Worm (Caenorhabditis elegans): ENCODE measurements around the gene C09E7.7.
A peak's percentile ranks its signal among the peaks of the same experiment; 100 is the strongest.

C09E7.7 gene

DNA sequence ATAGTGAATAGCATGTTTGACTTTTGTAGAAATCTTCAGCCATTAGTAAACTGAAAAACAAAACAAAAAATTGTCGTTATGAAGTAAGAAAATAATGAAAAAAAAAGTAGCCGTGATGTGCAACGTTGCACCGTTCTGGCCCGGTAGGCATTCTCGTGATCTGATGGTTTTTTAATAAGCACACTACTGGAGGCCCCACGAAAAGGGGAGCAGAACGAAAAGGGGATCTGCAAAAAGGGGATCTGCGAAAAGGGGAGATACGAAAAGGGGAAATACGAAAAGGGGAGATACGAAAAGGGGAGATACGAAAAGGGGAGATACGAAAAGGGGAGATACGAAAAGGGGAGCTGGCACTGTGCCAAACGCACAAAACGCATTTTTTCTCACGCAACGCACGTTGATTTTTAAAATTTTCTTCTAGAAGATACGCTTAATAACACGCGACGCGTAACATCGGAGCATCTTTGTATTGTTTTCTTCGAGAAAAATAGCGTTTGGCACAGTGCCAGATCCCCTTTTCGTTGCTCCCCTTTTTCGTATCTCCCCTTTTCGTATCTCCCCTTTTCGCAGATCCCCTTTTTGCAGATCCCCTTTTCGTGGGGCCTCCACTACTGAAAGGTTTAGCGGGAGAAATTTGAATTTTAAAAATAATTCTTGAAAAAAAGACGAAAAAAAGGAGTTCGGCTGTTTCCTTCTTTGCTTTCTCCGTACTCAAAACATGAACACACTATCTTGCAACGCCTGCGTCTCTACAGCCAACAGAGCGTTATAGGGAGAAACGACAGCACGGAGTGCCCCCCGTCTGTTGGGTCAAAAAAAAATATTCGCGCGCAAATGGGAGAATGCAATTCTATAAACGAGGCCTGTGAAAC is at the start of gene C09E7.7 (continued):
- peak; percentile 95 for TF ChIP-seq aha-1 (tag)
- peak; percentile 58 for TF ChIP-seq F37D6.2 (tag; optimal IDR thresholded peaks at IDR 0.05)
- TF ChIP-seq dve-1 (tag; optimal IDR thresholded peaks at IDR 0.05; ENCODE audit: insufficient read depth) = peak; percentile 7
- peak; percentile 14 for TF ChIP-seq nhr-102 (tag; optimal IDR thresholded peaks at IDR 0.05)
- peak; percentile 55 for TF ChIP-seq hlh-30 (tag; optimal IDR thresholded peaks at IDR 0.05; ENCODE audit: insufficient read depth)

DNA sequence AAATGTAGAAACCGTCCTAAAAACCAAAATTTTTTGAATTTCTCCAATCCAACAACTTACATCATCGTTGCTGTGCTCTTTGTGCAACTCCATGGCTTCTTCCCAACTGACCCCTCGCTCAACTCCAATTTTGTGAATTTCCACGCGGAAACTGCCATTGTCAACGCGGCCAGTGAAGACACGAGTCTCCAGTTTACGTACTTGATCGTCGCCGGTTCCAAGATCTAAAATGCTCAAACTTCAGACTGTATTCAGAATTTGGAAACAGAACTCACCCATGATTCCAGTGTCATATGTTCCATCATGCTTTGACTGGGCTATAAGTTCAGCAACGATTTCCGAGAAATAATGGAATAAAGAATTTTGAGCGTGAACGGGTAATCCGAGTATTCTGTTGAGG is 43.0 kb upstream of the C09E7.7 start:
- TF ChIP-seq ceh-44 (GFP tag; IDR thresholded peaks at IDR 0.05) (no peak), unc-62 (GFP tag; optimal IDR thresholded peaks at IDR 0.05 in 1 of 2) (peak in 1 of 2 experiments; percentile 71), unc-62 (tag; optimal IDR thresholded peaks at IDR 0.05) (no peak), aha-1 (tag) (peak; percentile 69)

DNA sequence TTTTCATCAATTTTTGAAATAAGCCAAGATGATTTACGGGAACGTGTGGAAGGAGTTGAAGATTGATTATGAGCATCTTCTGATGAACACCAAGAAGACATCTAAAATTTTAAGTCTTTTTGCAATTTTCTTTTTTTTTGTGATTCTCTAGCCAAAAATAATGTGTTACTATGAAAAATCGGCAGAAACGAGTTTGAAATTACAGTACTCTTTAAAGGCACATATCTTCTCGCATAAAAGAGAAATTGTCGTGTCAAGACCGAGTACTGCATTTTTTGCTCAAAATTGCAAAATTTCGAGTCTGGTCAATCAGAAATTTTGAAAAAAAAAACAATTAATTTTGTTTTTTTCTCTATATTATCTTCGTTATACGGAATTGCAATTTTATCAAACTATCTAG is 41.0 kb upstream of the C09E7.7 start, which contains the start of gene F20H11.1:
TSS of gene F20H11.1 (minus strand) at position 101 of the 400 bp plus-strand sequence.
- TF ChIP-seq dve-1 (tag; optimal IDR thresholded peaks at IDR 0.05; ENCODE audit: insufficient read depth) (no peak), tag-97 (GFP tag; IDR thresholded peaks at IDR 0.05) (no peak)

DNA sequence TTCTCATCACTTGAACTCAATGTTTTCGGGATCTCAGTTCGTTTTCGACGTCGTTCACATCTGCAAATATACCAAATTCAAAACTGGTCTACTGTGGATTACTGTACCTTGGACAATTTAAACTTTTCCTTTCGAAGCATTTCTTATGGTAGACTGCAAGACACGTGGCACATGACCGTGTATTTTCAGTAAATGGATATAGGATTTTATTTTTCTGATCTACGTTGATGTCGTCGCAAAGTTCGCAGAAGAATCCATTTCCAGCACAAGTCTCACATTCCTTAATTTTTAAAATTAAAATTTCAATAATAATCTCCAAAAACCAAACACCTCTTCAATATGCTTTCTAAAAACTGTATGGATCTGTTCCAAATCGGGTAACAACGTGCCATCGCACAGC is 38.5 kb upstream of the C09E7.7 start:
- TF ChIP-seq unc-62 (GFP tag; optimal IDR thresholded peaks at IDR 0.05 in 1 of 2) = peak in 1 of 2 experiments; percentile 92
- no peak for TF ChIP-seq unc-62 (tag; optimal IDR thresholded peaks at IDR 0.05)
- TF ChIP-seq nhr-77 (tag; optimal IDR thresholded peaks at IDR 0.05) = no peak

DNA sequence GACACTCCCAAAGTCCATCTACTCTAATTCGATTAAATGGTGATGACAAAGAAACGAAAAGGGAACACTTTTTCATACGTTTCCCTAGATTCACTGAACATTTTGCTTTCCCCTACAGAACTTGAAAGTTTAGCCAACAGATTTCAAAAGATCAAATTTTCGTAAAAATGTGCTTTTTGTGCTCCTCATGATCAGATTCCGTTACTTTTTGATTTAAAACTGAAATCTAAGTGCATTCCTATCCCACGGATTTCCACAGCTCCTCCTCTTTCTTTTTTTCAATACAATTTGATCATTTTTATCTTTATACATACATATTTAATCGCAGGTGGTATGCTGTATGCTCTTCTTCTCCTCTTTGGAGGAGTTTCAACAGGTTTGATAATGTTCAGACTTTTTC is 36.5 kb upstream of the C09E7.7 start, which contains the start of gene ddo-3:
TSS of gene ddo-3 (plus strand) at position 301 of the 400 bp plus-strand sequence.
- TF ChIP-seq set-16 (GFP tag; IDR thresholded peaks at IDR 0.05) (no peak), vab-7 (GFP tag; IDR thresholded peaks at IDR 0.05) (no peak), pqm-1 (tag; optimal IDR thresholded peaks at IDR 0.05) (no peak), lin-39 (tag; optimal IDR thresholded peaks at IDR 0.05) (no peak), nhr-102 (tag; optimal IDR thresholded peaks at IDR 0.05) (no peak), ztf-7 (tag; optimal IDR thresholded peaks at IDR 0.05) (no peak), aly-2 (tag; optimal IDR thresholded peaks at IDR 0.05) (no peak), saeg-2 (GFP tag; IDR thresholded peaks at IDR 0.05) (no peak), hlh-30 (tag; optimal IDR thresholded peaks at IDR 0.05; ENCODE audit: insufficient read depth) (no peak), ceh-32 (tag; optimal IDR thresholded peaks at IDR 0.05; ENCODE audit: poor library complexity) (no peak), lin-29 (GFP tag; IDR thresholded peaks at IDR 0.05) (no peak), duxl-1 (tag; optimal IDR thresholded peaks at IDR 0.05; ENCODE audit: poor library complexity) (no peak), lim-7 (GFP tag; IDR thresholded peaks at IDR 0.05) (no peak), daf-8 (GFP tag; IDR thresholded peaks at IDR 0.05) (no peak)

DNA sequence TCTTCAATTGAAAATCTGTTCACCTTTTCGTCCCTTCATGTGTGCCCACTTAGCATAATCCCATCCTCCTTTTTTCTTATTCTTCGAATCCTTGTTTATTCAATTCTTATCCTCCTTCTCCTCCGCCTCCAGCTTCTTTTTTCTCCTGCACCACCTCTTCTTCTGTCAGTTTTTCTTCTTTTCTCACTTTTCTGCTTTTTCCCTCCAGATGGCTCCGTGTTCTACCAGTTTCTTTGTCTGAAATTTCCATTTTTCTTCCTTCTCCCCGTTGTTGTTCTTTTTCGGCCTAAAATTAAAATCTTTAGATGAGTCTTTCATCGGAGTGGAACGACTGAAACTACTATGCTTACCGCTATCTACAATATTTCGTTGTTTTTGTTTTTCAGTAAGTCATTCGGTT is 30.5 kb upstream of the C09E7.7 start, which contains the start of gene acr-21:
TSS of gene acr-21 (plus strand) at position 301 of the 400 bp plus-strand sequence.
- peak; percentile 3 for TF ChIP-seq fkh-10 (GFP tag; optimal IDR thresholded peaks at IDR 0.05)
- TF ChIP-seq F37D6.2 (tag; optimal IDR thresholded peaks at IDR 0.05) = no peak

DNA sequence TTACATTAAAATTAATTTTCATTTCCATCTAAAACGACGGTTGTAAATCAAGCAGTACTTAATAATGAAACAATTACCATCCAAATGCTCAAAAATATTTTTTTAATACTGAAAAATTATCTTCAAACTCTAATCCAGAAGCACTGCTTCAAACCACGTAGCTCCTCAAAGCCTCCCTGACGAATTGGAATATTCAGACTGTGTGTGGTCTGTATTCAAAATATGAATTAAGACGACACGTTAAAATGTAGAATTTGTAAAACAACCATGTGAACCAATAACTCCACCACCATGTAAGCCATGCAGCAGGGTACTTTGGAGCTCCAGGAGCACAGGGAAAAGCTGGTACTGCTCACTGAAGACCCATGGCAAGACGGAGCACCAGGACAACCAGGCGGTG is 28.4 kb upstream of the C09E7.7 start, which contains the start of gene F27B3.8:
TSS of gene F27B3.8 (plus strand) at position 301 of the 400 bp plus-strand sequence.
- no peak for TF ChIP-seq dmd-9 (GFP tag; IDR thresholded peaks at IDR 0.05)
- TF ChIP-seq Y5F2A.4 (GFP tag; optimal IDR thresholded peaks at IDR 0.05) = no peak
- TF ChIP-seq spr-1 (tag; optimal IDR thresholded peaks at IDR 0.05) = no peak
- TF ChIP-seq ceh-28 (tag; optimal IDR thresholded peaks at IDR 0.05) = no peak
- TF ChIP-seq aha-1 (tag) = no peak
- TF ChIP-seq zip-2 (tag; optimal IDR thresholded peaks at IDR 0.05) = no peak
- no peak for TF ChIP-seq saeg-2 (GFP tag; IDR thresholded peaks at IDR 0.05)
- TF ChIP-seq sdz-12 (GFP tag; optimal IDR thresholded peaks at IDR 0.05) = no peak
- TF ChIP-seq daf-19 (GFP tag; conservative IDR thresholded peaks at IDR 0.05) = no peak
- no peak for TF ChIP-seq zfp-3 (GFP tag; conservative IDR thresholded peaks at IDR 0.05)
- no peak for TF ChIP-seq madf-5 (GFP tag; IDR thresholded peaks at IDR 0.05)
- TF ChIP-seq madf-9 (GFP tag; conservative IDR thresholded peaks at IDR 0.05) = no peak
- TF ChIP-seq dve-1 (tag; optimal IDR thresholded peaks at IDR 0.05; ENCODE audit: insufficient read depth) = no peak
- TF ChIP-seq nhr-28 (tag; optimal IDR thresholded peaks at IDR 0.05) = no peak

Measured in whole organism, L4 larva.